Worm (Caenorhabditis elegans) whole organism, L3 larva: ENCODE results near the gene math-3.

Experiments used
- nhr-12 ChIP-seq: fragments of 150-350 bp; optimal IDR thresholded peaks from 2 replicates; lab custom pipeline; 2014; ENCODE audit warnings: missing biosample characterization, missing genetic modification characterization
- nhr-25 ChIP-seq: sonication (generic microtip); optimal IDR thresholded peaks from 2 replicates; lab custom pipeline; 2017; ENCODE audit warnings: missing biosample characterization, missing genetic modification characterization
- nhr-28 ChIP-seq: fragments of 150-350 bp; optimal IDR thresholded peaks from 2 replicates; lab custom pipeline; 2014; ENCODE audit warnings: missing biosample characterization, missing genetic modification characterization
- snpc-4 ChIP-seq: fragments of 150-350 bp; optimal IDR thresholded peaks from 2 replicates; lab custom pipeline; 2014; ENCODE audit warnings: missing biosample characterization, missing genetic modification characterization

DNA sequence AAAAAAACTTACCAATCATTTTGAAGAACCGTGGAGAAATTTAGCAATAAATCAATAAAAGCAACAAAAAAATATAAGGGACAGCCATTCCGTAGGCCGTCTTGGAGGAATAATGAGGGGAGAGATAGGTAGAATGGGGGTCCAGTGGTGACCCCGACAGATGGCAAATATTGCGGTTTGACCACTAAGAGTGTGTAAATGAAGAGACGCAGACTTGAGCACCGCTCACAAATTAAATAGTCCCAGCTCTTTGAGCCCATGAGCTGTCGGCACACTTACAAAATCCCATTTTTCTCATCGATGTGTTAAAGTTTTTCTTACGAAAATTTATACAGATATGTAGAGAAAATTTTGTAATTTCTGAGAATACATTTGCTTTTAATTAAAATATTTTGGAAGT lies 48.9 kb downstream of the math-3 start, which contains the start of gene fbxa-3:
- TF ChIP-seq nhr-28 (no peak), nhr-25 (no peak), nhr-12 (tag; lab: Kevin White, UChicago) (no peak), snpc-4 (no peak)
